Worm (Caenorhabditis elegans) whole organism, midembryonic: ENCODE results near the gene K04F1.9.

Experiments used
- T22C8.4 ChIP-seq: fragments of 200-800 bp; sonication (Bioruptor generic); IDR thresholded peaks from 2 replicates; pipeline ENCODE4 v1.3.6; 2022; ENCODE audit warnings: missing genetic modification characterization, missing compliant biosample characterization
- cog-1 ChIP-seq: sonication (generic microtip); optimal IDR thresholded peaks from 2 replicates; lab custom pipeline; 2016; ENCODE audit warnings: missing genetic modification characterization, missing compliant biosample characterization
- flt-1 ChIP-seq: fragments of 200-800 bp; sonication (Bioruptor generic); IDR thresholded peaks from 2 replicates; pipeline ENCODE4 v1.3.6; 2022; ENCODE audit warnings: missing genetic modification characterization, missing compliant biosample characterization
- klf-2 ChIP-seq: fragments of 200-800 bp; sonication (Bioruptor generic); conservative IDR thresholded peaks from 2 replicates; pipeline ENCODE4 v1.3.6; 2022; ENCODE audit warnings: missing genetic modification reagents, missing genetic modification characterization, missing compliant biosample characterization
- med-1 ChIP-seq: sonication (generic microtip); optimal IDR thresholded peaks from 2 replicates; lab custom pipeline; 2017; ENCODE audit warnings: missing genetic modification characterization, mild to moderate bottlenecking, missing compliant biosample characterization, antibody characterized with exemption, missing genetic modification reagents; ENCODE audit not compliant: insufficient read depth
- ref-1 ChIP-seq: fragments of 200-800 bp; sonication (Bioruptor generic); conservative IDR thresholded peaks from 2 replicates; pipeline ENCODE4 v1.3.6; 2022; ENCODE audit warnings: missing genetic modification reagents, missing genetic modification characterization, missing compliant biosample characterization
- tab-1 ChIP-seq: fragments of 200-800 bp; sonication (Bioruptor generic); IDR thresholded peaks from 2 replicates; pipeline ENCODE4 v1.3.6; 2022; ENCODE audit warnings: missing genetic modification characterization, missing compliant biosample characterization
- ztf-23 ChIP-seq: fragments of 200-800 bp; sonication (Bioruptor generic); IDR thresholded peaks from 2 replicates; pipeline ENCODE4 v1.3.6; 2022; ENCODE audit warnings: missing genetic modification reagents, missing genetic modification characterization, missing compliant biosample characterization
- ztf-29 ChIP-seq: fragments of 200-800 bp; sonication (Bioruptor generic); IDR thresholded peaks from 2 replicates; pipeline ENCODE4 v1.3.6; 2022; ENCODE audit warnings: missing genetic modification reagents, missing genetic modification characterization, missing compliant biosample characterization

Gene K04F1.9

ce11 chrV:1664921-1665320 lies at the start of gene K04F1.9:
Gene K04F1.9, plus strand, starts transcription at chrV:1665221.
- no peak for TF ChIP-seq flt-1 (GFP tag; lab: Robert Waterston, UW)
- no peak for TF ChIP-seq ztf-23 (GFP tag; lab: Robert Waterston, UW)
- TF ChIP-seq cog-1 (tag; lab: Kevin White, UChicago): no peak
- TF ChIP-seq ref-1: no peak
- no peak for TF ChIP-seq tab-1 (GFP tag; lab: Robert Waterston, UW)
- no peak for TF ChIP-seq ztf-29 (GFP tag; lab: Robert Waterston, UW)
- TF ChIP-seq med-1 (GFP tag; lab: Kevin White, UChicago): no peak
- TF ChIP-seq klf-2: no peak

ce11 chrV:1618760-1619159 lies 46.3 kb upstream of the K04F1.9 start, which contains the start of gene nhr-179:
Gene nhr-179, minus strand, starts transcription at chrV:1618860.
- TF ChIP-seq tab-1 (GFP tag; lab: Robert Waterston, UW) (no peak), ztf-29 (GFP tag; lab: Robert Waterston, UW) (no peak), klf-2 (no peak), cog-1 (tag; lab: Kevin White, UChicago) (no peak), ztf-23 (GFP tag; lab: Robert Waterston, UW) (no peak), ref-1 (no peak), flt-1 (GFP tag; lab: Robert Waterston, UW) (no peak), med-1 (GFP tag; lab: Kevin White, UChicago) (no peak), T22C8.4 (GFP tag; lab: Robert Waterston, UW) (no peak)

ce11 chrV:1620537-1620936 lies 44.5 kb upstream of the K04F1.9 start:
- no peak for TF ChIP-seq ztf-29 (GFP tag; lab: Robert Waterston, UW)
- no peak for TF ChIP-seq cog-1 (tag; lab: Kevin White, UChicago)
- TF ChIP-seq ref-1: no peak
- no peak for TF ChIP-seq ztf-23 (GFP tag; lab: Robert Waterston, UW)
- TF ChIP-seq med-1 (GFP tag; lab: Kevin White, UChicago): no peak
- no peak for TF ChIP-seq klf-2
- no peak for TF ChIP-seq T22C8.4 (GFP tag; lab: Robert Waterston, UW)
- TF ChIP-seq tab-1 (GFP tag; lab: Robert Waterston, UW): no peak

ce11 chrV:1621494-1621893 lies 43.5 kb upstream of the K04F1.9 start, which contains the start of gene nhr-117:
Gene nhr-117, minus strand, starts transcription at chrV:1621520.
- TF ChIP-seq flt-1 (GFP tag; lab: Robert Waterston, UW) (no peak), ztf-29 (GFP tag; lab: Robert Waterston, UW) (no peak), klf-2 (no peak)

ce11 chrV:1623429-1623828 lies 41.6 kb upstream of the K04F1.9 start:
- TF ChIP-seq ztf-29 (GFP tag; lab: Robert Waterston, UW) (no peak), flt-1 (GFP tag; lab: Robert Waterston, UW) (no peak), tab-1 (GFP tag; lab: Robert Waterston, UW) (no peak), cog-1 (tag; lab: Kevin White, UChicago) (no peak), med-1 (GFP tag; lab: Kevin White, UChicago) (no peak), ztf-23 (GFP tag; lab: Robert Waterston, UW) (no peak)

- TF ChIP-seq flt-1 (GFP tag; lab: Robert Waterston, UW) (no peak), med-1 (GFP tag; lab: Kevin White, UChicago) (no peak), ztf-29 (GFP tag; lab: Robert Waterston, UW) (no peak), klf-2 (no peak), tab-1 (GFP tag; lab: Robert Waterston, UW) (no peak), ztf-23 (GFP tag; lab: Robert Waterston, UW) (no peak), cog-1 (tag; lab: Kevin White, UChicago) (no peak), ref-1 (no peak)
Observed at ce11 chrV:1624340-1624739, 40.7 kb upstream of the K04F1.9 start, which contains the start of gene nhr-110. Gene nhr-110, minus strand, starts transcription at chrV:1624440.

- TF ChIP-seq klf-2 (no peak), cog-1 (tag; lab: Kevin White, UChicago) (no peak), ztf-29 (GFP tag; lab: Robert Waterston, UW) (no peak), med-1 (GFP tag; lab: Kevin White, UChicago) (no peak), ref-1 (no peak), tab-1 (GFP tag; lab: Robert Waterston, UW) (no peak), T22C8.4 (GFP tag; lab: Robert Waterston, UW) (no peak), ztf-23 (GFP tag; lab: Robert Waterston, UW) (no peak), flt-1 (GFP tag; lab: Robert Waterston, UW) (no peak)
Observed at ce11 chrV:1626720-1627119, 38.3 kb upstream of the K04F1.9 start, which contains the start of gene nhr-237. Gene nhr-237, minus strand, starts transcription at chrV:1626820.

ce11 chrV:1627269-1627668 lies 37.8 kb upstream of the K04F1.9 start:
- TF ChIP-seq T22C8.4 (GFP tag; lab: Robert Waterston, UW) (no peak), med-1 (GFP tag; lab: Kevin White, UChicago) (no peak), tab-1 (GFP tag; lab: Robert Waterston, UW) (no peak), flt-1 (GFP tag; lab: Robert Waterston, UW) (no peak), ztf-23 (GFP tag; lab: Robert Waterston, UW) (no peak), ztf-29 (GFP tag; lab: Robert Waterston, UW) (no peak), cog-1 (tag; lab: Kevin White, UChicago) (no peak), klf-2 (no peak), ref-1 (no peak)

ce11 chrV:1629329-1629728 lies 35.7 kb upstream of the K04F1.9 start, which contains the start of gene nhr-238:
Gene nhr-238, minus strand, starts transcription at chrV:1629432.
- TF ChIP-seq ztf-29 (GFP tag; lab: Robert Waterston, UW) (no peak), klf-2 (no peak), ztf-23 (GFP tag; lab: Robert Waterston, UW) (no peak), T22C8.4 (GFP tag; lab: Robert Waterston, UW) (no peak)

ce11 chrV:1631148-1631547 lies 33.9 kb upstream of the K04F1.9 start, which contains the start of gene Y46H3D.8:
Gene Y46H3D.8, minus strand, starts transcription at chrV:1631248.
- TF ChIP-seq ztf-29 (GFP tag; lab: Robert Waterston, UW) (no peak), cog-1 (tag; lab: Kevin White, UChicago) (no peak), T22C8.4 (GFP tag; lab: Robert Waterston, UW) (no peak), ztf-23 (GFP tag; lab: Robert Waterston, UW) (no peak), flt-1 (GFP tag; lab: Robert Waterston, UW) (no peak), klf-2 (no peak)
